Worm (Caenorhabditis elegans) whole organism, L1 larva: ENCODE data around the gene dct-1.

Experiments
- C04F5.9 ChIP-seq: sonication (generic microtip); optimal IDR thresholded peaks from 2 replicates; lab custom pipeline; 2016; ENCODE audit warnings: missing genetic modification characterization, missing compliant biosample characterization
- C34B4.2 ChIP-seq: sonication (generic microtip); optimal IDR thresholded peaks from 2 replicates; lab custom pipeline; 2017; ENCODE audit warnings: mild to moderate bottlenecking, missing genetic modification characterization, missing compliant biosample characterization
- aly-2 ChIP-seq: fragments of 150-350 bp; optimal IDR thresholded peaks from 2 replicates; lab custom pipeline; 2014; ENCODE audit warnings: missing biosample characterization, missing genetic modification characterization
- ama-1 ChIP-seq: fragments of 150-350 bp; optimal IDR thresholded peaks from 2 replicates; lab custom pipeline; 2014
- blmp-1 ChIP-seq: fragments of 150-350 bp; optimal IDR thresholded peaks from 2 replicates; lab custom pipeline; 2014; ENCODE audit warnings: missing biosample characterization, missing genetic modification characterization
- ceh-82 ChIP-seq, 3 experiments: fragments of 150-350 bp in 1 of 3; sonication (generic microtip) in 2 of 3; optimal IDR thresholded peaks; 2 replicates each; lab custom pipeline; 2014 to 2017; ENCODE audit warnings: missing biosample characterization in 3 of 3, missing genetic modification characterization in 3 of 3
- ceh-88 ChIP-seq: fragments of 200-800 bp; sonication (Bioruptor generic); IDR thresholded peaks from 2 replicates; pipeline ENCODE4 v1.3.6; 2022; ENCODE audit warnings: missing genetic modification characterization, missing compliant biosample characterization
- ces-1 ChIP-seq: fragments of 150-350 bp; optimal IDR thresholded peaks from 2 replicates; lab custom pipeline; 2014; ENCODE audit warnings: missing biosample characterization, missing genetic modification reagents, missing genetic modification characterization
- dsc-1 ChIP-seq: sonication (generic microtip); optimal IDR thresholded peaks from 2 replicates; lab custom pipeline; 2016; ENCODE audit warnings: mild to moderate bottlenecking, missing genetic modification characterization, missing compliant biosample characterization
- egl-27 ChIP-seq, 2 experiments: fragments of 150-350 bp in 1 of 2; sonication (generic microtip); optimal IDR thresholded peaks; 3 replicates each; lab custom pipeline; 2017 to 2018; ENCODE audit warnings: missing biosample characterization in 2 of 2, missing genetic modification characterization in 2 of 2, missing genetic modification reagents in 2 of 2
- elt-2 ChIP-seq: sonication (generic microtip); optimal IDR thresholded peaks from 2 replicates; lab custom pipeline; 2016; ENCODE audit warnings: missing genetic modification characterization, mild to moderate bottlenecking, inconsistent platforms, missing compliant biosample characterization, missing genetic modification reagents
- fkh-10 ChIP-seq: sonication (generic microtip); optimal IDR thresholded peaks from 2 replicates; lab custom pipeline; 2017; ENCODE audit warnings: missing biosample characterization, missing genetic modification reagents, missing genetic modification characterization
- fkh-8 ChIP-seq: sonication (generic microtip); optimal IDR thresholded peaks from 2 replicates; lab custom pipeline; 2016; ENCODE audit warnings: mild to moderate bottlenecking, missing genetic modification characterization, missing compliant biosample characterization
- hlh-4 ChIP-seq: sonication (generic microtip); optimal IDR thresholded peaks from 2 replicates; lab custom pipeline; 2016; ENCODE audit warnings: mild to moderate bottlenecking, missing genetic modification characterization, missing compliant biosample characterization
- hpl-2 ChIP-seq: fragments of 150-350 bp; optimal IDR thresholded peaks from 2 replicates; lab custom pipeline; 2014; ENCODE audit warnings: missing biosample characterization, missing genetic modification reagents, missing genetic modification characterization
- irx-1 ChIP-seq: sonication (generic microtip); optimal IDR thresholded peaks from 2 replicates; lab custom pipeline; 2016; ENCODE audit warnings: missing genetic modification characterization, missing compliant biosample characterization
- lin-13 ChIP-seq: fragments of 150-350 bp; optimal IDR thresholded peaks from 2 replicates; lab custom pipeline; 2014; ENCODE audit warnings: missing biosample characterization, missing genetic modification reagents, missing genetic modification characterization
- lin-35 ChIP-seq, 2 experiments: fragments of 150-350 bp; optimal IDR thresholded peaks; 2 replicates each; lab custom pipeline; 2014; ENCODE audit warnings: missing biosample characterization in 2 of 2, missing genetic modification characterization in 2 of 2, missing genetic modification reagents in 2 of 2
- lir-3 ChIP-seq: sonication (generic microtip); optimal IDR thresholded peaks from 2 replicates; lab custom pipeline; 2016; ENCODE audit warnings: mild to moderate bottlenecking, missing genetic modification characterization, moderate library complexity, missing compliant biosample characterization; ENCODE audit not compliant: poor library complexity
- lsy-2 ChIP-seq, 2 experiments: fragments of 150-350 bp; optimal IDR thresholded peaks; 2 replicates each; lab custom pipeline; 2014; ENCODE audit warnings: missing biosample characterization in 2 of 2, missing genetic modification characterization in 2 of 2
- mab-9 ChIP-seq: fragments of 200-800 bp; sonication (Bioruptor generic); IDR thresholded peaks from 2 replicates; pipeline ENCODE4 v1.3.6; 2022; ENCODE audit warnings: missing genetic modification reagents, missing genetic modification characterization, missing compliant biosample characterization
- mdl-1 ChIP-seq, 2 experiments: fragments of 150-350 bp; optimal IDR thresholded peaks; 2 replicates each; lab custom pipeline; 2014 to 2017; ENCODE audit warnings: missing biosample characterization in 2 of 2, missing genetic modification characterization in 2 of 2, inconsistent platforms in 1 of 2
- mef-2 ChIP-seq: fragments of 150-350 bp; optimal IDR thresholded peaks from 2 replicates; lab custom pipeline; 2014; ENCODE audit warnings: missing biosample characterization, missing genetic modification characterization
- nhr-237 ChIP-seq: fragments of 150-350 bp; optimal IDR thresholded peaks from 2 replicates; lab custom pipeline; 2014; ENCODE audit warnings: missing biosample characterization, missing genetic modification characterization
- nhr-47 ChIP-seq: sonication (generic microtip); optimal IDR thresholded peaks from 2 replicates; lab custom pipeline; 2016; ENCODE audit warnings: mild to moderate bottlenecking, missing genetic modification characterization, moderate library complexity, missing compliant biosample characterization
- nhr-71 ChIP-seq: sonication (generic microtip); optimal IDR thresholded peaks from 2 replicates; lab custom pipeline; 2016; ENCODE audit warnings: mild to moderate bottlenecking, missing genetic modification characterization, moderate library complexity, missing compliant biosample characterization
- nhr-77 ChIP-seq: fragments of 150-350 bp; optimal IDR thresholded peaks from 2 replicates; lab custom pipeline; 2014; ENCODE audit warnings: missing biosample characterization, missing genetic modification characterization
- nhr-84 ChIP-seq: sonication (generic microtip); optimal IDR thresholded peaks from 2 replicates; lab custom pipeline; 2017; ENCODE audit warnings: missing biosample characterization, missing genetic modification characterization
- nhr-85 ChIP-seq: sonication (generic microtip); peaks from one replicate; lab custom pipeline; 2016; ENCODE audit warnings: missing genetic modification characterization, inconsistent platforms, missing compliant biosample characterization
- pax-3 ChIP-seq: fragments of 200-800 bp; sonication (Bioruptor generic); optimal IDR thresholded peaks from 2 replicates; lab custom pipeline; 2018; ENCODE audit warnings: mild to moderate bottlenecking, missing genetic modification characterization, moderate library complexity, missing compliant biosample characterization
- sox-4 ChIP-seq: sonication (generic microtip); optimal IDR thresholded peaks from 2 replicates; lab custom pipeline; 2016; ENCODE audit warnings: missing genetic modification characterization, missing compliant biosample characterization
- sptf-1 ChIP-seq: fragments of 150-350 bp; optimal IDR thresholded peaks from 2 replicates; lab custom pipeline; 2014; ENCODE audit warnings: missing biosample characterization, missing genetic modification characterization
- sup-37 ChIP-seq: fragments of 200-800 bp; sonication (Bioruptor generic); optimal IDR thresholded peaks from 2 replicates; lab custom pipeline; 2018; ENCODE audit warnings: mild to moderate bottlenecking, missing genetic modification characterization, missing compliant biosample characterization
- tbx-2 ChIP-seq: sonication (generic microtip); optimal IDR thresholded peaks from 2 replicates; lab custom pipeline; 2016; ENCODE audit warnings: missing genetic modification characterization, missing compliant biosample characterization
- unc-130 ChIP-seq: fragments of 150-350 bp; optimal IDR thresholded peaks from 2 replicates; lab custom pipeline; 2017; ENCODE audit warnings: missing biosample characterization, missing genetic modification characterization, inconsistent platforms
- unc-30 ChIP-seq: sonication (generic microtip); optimal IDR thresholded peaks from 2 replicates; lab custom pipeline; 2017; ENCODE audit warnings: missing biosample characterization, missing genetic modification characterization
- unc-86 ChIP-seq: sonication (generic microtip); optimal IDR thresholded peaks from 2 replicates; lab custom pipeline; 2016; ENCODE audit warnings: missing genetic modification characterization, missing compliant biosample characterization
- unc-98 ChIP-seq: fragments of 200-800 bp; sonication (Bioruptor generic); IDR thresholded peaks from 2 replicates; pipeline ENCODE4 v1.3.6; 2022; ENCODE audit warnings: missing genetic modification characterization, missing compliant biosample characterization
- xbp-1 ChIP-seq: sonication (generic microtip); optimal IDR thresholded peaks from 2 replicates; lab custom pipeline; 2016; ENCODE audit warnings: missing genetic modification characterization, missing compliant biosample characterization

The dct-1 gene

ce11 chrX:7913830-7914229, 40.3 kb upstream of the dct-1 start, which contains the start of gene C39D10.7:
C39D10.7 (minus strand) TSS chrX:7913930.
- TF ChIP-seq nhr-77 (tag; lab: Kevin White, UChicago) (no peak), unc-30 (tag; lab: Kevin White, UChicago) (no peak), egl-27 (tag; optimal IDR thresholded peaks at IDR 0.05; lab: Kevin White, UChicago) (no peak), lin-35 (GFP tag; optimal IDR thresholded peaks at IDR 0.05; lab: Kevin White, UChicago) (no peak), mab-9 (no peak), hpl-2 (GFP tag; lab: Kevin White, UChicago) (no peak), unc-98 (GFP tag; lab: Robert Waterston, UW) (no peak), nhr-237 (no peak), lir-3 (tag; lab: Kevin White, UChicago) (no peak), mdl-1 (tag; optimal IDR thresholded peaks at IDR 0.05; lab: Kevin White, UChicago) (no peak), ces-1 (GFP tag; lab: Kevin White, UChicago) (no peak), sptf-1 (tag; lab: Kevin White, UChicago) (no peak), nhr-85 (no peak), nhr-84 (tag; lab: Kevin White, UChicago) (no peak), tbx-2 (tag; lab: Kevin White, UChicago) (no peak), lin-13 (GFP tag; lab: Kevin White, UChicago) (no peak), sup-37 (GFP tag; lab: Kevin White, UChicago) (no peak), aly-2 (no peak), ceh-88 (GFP tag; lab: Robert Waterston, UW) (no peak)
- TF ChIP-seq, all 84 proteins: peak for 0

- TF ChIP-seq unc-86 (tag; lab: Kevin White, UChicago) (no peak), ama-1 (lab: Kevin White, UChicago) (no peak), lsy-2 (tag; optimal IDR thresholded peaks at IDR 0.05; lab: Kevin White, UChicago) (no peak), irx-1 (no peak), unc-130 (tag; lab: Kevin White, UChicago) (no peak), ceh-82 (tag; optimal IDR thresholded peaks at IDR 0.05; lab: Kevin White, UChicago) (no peak), unc-98 (GFP tag; lab: Robert Waterston, UW) (no peak), C04F5.9 (tag; lab: Kevin White, UChicago) (no peak)
These were observed 38.5 kb upstream of the dct-1 start for ce11 chrX:7915616-7916015.

ce11 chrX:7916076-7916475, 38.1 kb upstream of the dct-1 start:
- TF ChIP-seq lsy-2 (tag; optimal IDR thresholded peaks at IDR 0.05; lab: Kevin White, UChicago) (no peak), fkh-10 (no peak), hpl-2 (GFP tag; lab: Kevin White, UChicago) (no peak), fkh-8 (tag; lab: Kevin White, UChicago) (peak; percentile 56), blmp-1 (tag; lab: Kevin White, UChicago) (peak; percentile 78)

ce11 chrX:7921130-7921529, 33.0 kb upstream of the dct-1 start:
- TF ChIP-seq fkh-8 (tag; lab: Kevin White, UChicago) (peak; percentile 56), dsc-1 (tag; lab: Kevin White, UChicago) (peak; percentile 58), C34B4.2 (tag; lab: Kevin White, UChicago) (no peak), elt-2 (tag; lab: Kevin White, UChicago) (no peak), nhr-71 (tag; lab: Kevin White, UChicago) (peak; percentile 16), pax-3 (peak; percentile 23)
- TF ChIP-seq, all 84 proteins: peak for 4

ce11 chrX:7925134-7925533, 29.0 kb upstream of the dct-1 start, which contains the start of gene zig-4:
zig-4 (plus strand) TSS chrX:7925434.
- TF ChIP-seq unc-30 (tag; lab: Kevin White, UChicago) (no peak), sox-4 (tag; lab: Kevin White, UChicago) (peak; percentile 51), ces-1 (GFP tag; lab: Kevin White, UChicago) (no peak), mef-2 (no peak), nhr-47 (tag; lab: Kevin White, UChicago) (peak; percentile 37), ceh-88 (GFP tag; lab: Robert Waterston, UW) (no peak), xbp-1 (no peak), hlh-4 (no peak), fkh-8 (tag; lab: Kevin White, UChicago) (peak; percentile 46), lin-13 (GFP tag; lab: Kevin White, UChicago) (no peak)
